Fruit fly (Drosophila melanogaster) whole organism, embryonic: ENCODE results near the gene Mtr3.

ENCODE experiments used
- CG10209 ChIP-seq: fragments of 200-800 bp; sonication (Bioruptor generic); optimal IDR thresholded peaks from 3 replicates; lab custom pipeline; 2017; ENCODE audit warnings: missing biosample characterization, mild to moderate bottlenecking, missing genetic modification characterization, missing genetic modification reagents
- CG11085 ChIP-seq: fragments of 200-800 bp; sonication (Bioruptor generic); IDR thresholded peaks from 2 replicates; pipeline ENCODE4 v1.3.6; 2022; ENCODE audit warnings: missing biosample characterization, missing genetic modification characterization
- CG11093 ChIP-seq: fragments of 200-800 bp; sonication (Bioruptor generic); IDR thresholded peaks from 3 replicates; pipeline ENCODE4 v1.3.6; 2022; ENCODE audit warnings: missing biosample characterization, missing genetic modification characterization
- CG11398 ChIP-seq: fragments of 200-800 bp; sonication (Bioruptor generic); optimal IDR thresholded peaks from 2 replicates; lab custom pipeline; 2016; ENCODE audit warnings: missing biosample characterization, missing genetic modification characterization
- CG11723 ChIP-seq: fragments of 200-800 bp; sonication (Bioruptor generic); optimal IDR thresholded peaks from 2 replicates; lab custom pipeline; 2017; ENCODE audit warnings: missing biosample characterization, mild to moderate bottlenecking, missing genetic modification characterization
- CG12104 ChIP-seq: fragments of 200-800 bp; sonication (Bioruptor generic); optimal IDR thresholded peaks from 3 replicates; lab custom pipeline; 2016; ENCODE audit warnings: missing biosample characterization, missing genetic modification characterization
- CG12219 ChIP-seq: fragments of 200-800 bp; sonication (Bioruptor generic); optimal IDR thresholded peaks from 3 replicates; lab custom pipeline; 2018; ENCODE audit warnings: missing biosample characterization, mild to moderate bottlenecking, missing genetic modification characterization
- CG1233 ChIP-seq: fragments of 200-800 bp; sonication (Bioruptor generic); optimal IDR thresholded peaks from 4 replicates; lab custom pipeline; 2018; ENCODE audit warnings: missing biosample characterization, mild to moderate bottlenecking, missing genetic modification characterization
- CG14965 ChIP-seq: fragments of 200-800 bp; sonication (Bioruptor generic); optimal IDR thresholded peaks from 2 replicates; lab custom pipeline; 2016; ENCODE audit warnings: missing biosample characterization, missing genetic modification characterization, borderline replicate concordance
- CG16815 ChIP-seq: fragments of 200-800 bp; sonication (Bioruptor generic); optimal IDR thresholded peaks from 3 replicates; lab custom pipeline; 2017; ENCODE audit warnings: missing biosample characterization, mild to moderate bottlenecking, missing genetic modification characterization
- CG17612 ChIP-seq: fragments of 200-800 bp; sonication (Bioruptor generic); IDR thresholded peaks from 2 replicates; pipeline ENCODE4 v1.3.6; 2022; ENCODE audit warnings: missing biosample characterization, missing genetic modification characterization
- CG2678 ChIP-seq: fragments of 200-800 bp; sonication (Bioruptor generic); optimal IDR thresholded peaks from 3 replicates; lab custom pipeline; 2019; ENCODE audit warnings: missing biosample characterization, mild to moderate bottlenecking, missing genetic modification characterization, moderate library complexity
- CG30020 ChIP-seq: fragments of 200-800 bp; optimal IDR thresholded peaks from 2 replicates; lab custom pipeline; 2019; ENCODE audit warnings: missing biosample characterization, mild to moderate bottlenecking, missing genetic modification characterization, moderate library complexity
- CG4854 ChIP-seq: fragments of 200-800 bp; sonication (Bioruptor generic); optimal IDR thresholded peaks from 2 replicates; lab custom pipeline; 2016; ENCODE audit warnings: missing biosample characterization, missing genetic modification characterization, inconsistent platforms
- CG6765 ChIP-seq: fragments of 200-800 bp; sonication (Bioruptor generic); optimal IDR thresholded peaks from 3 replicates; lab custom pipeline; 2017; ENCODE audit warnings: missing biosample characterization, mild to moderate bottlenecking, missing genetic modification characterization
- CG8359 ChIP-seq: fragments of 200-800 bp; sonication (Bioruptor generic); optimal IDR thresholded peaks from 2 replicates; lab custom pipeline; 2017; ENCODE audit warnings: missing biosample characterization, mild to moderate bottlenecking, missing genetic modification characterization, borderline replicate concordance
- CrebB ChIP-seq: fragments of 200-800 bp; sonication (Bioruptor generic); optimal IDR thresholded peaks from 3 replicates; lab custom pipeline; 2018; ENCODE audit warnings: missing biosample characterization, mild to moderate bottlenecking, missing genetic modification characterization
- Doc2 ChIP-seq: fragments of 200-800 bp; sonication (Bioruptor generic); IDR thresholded peaks from 2 replicates; pipeline ENCODE4 v1.3.6; 2022; ENCODE audit warnings: missing biosample characterization, missing genetic modification characterization
- Ets97D ChIP-seq: fragments of 200-800 bp; sonication (Bioruptor generic); optimal IDR thresholded peaks from 3 replicates; lab custom pipeline; 2016; ENCODE audit warnings: missing biosample characterization, missing genetic modification characterization
- HLH54F ChIP-seq: fragments of 200-800 bp; sonication (Bioruptor generic); optimal IDR thresholded peaks from 3 replicates; lab custom pipeline; 2016; ENCODE audit warnings: missing biosample characterization, missing genetic modification characterization
- Hand ChIP-seq: fragments of 200-800 bp; sonication (Bioruptor generic); optimal IDR thresholded peaks from 2 replicates; lab custom pipeline; 2017; ENCODE audit warnings: mild to moderate bottlenecking, missing biosample characterization, missing genetic modification reagents, missing genetic modification characterization
- Hey ChIP-seq: fragments of 200-800 bp; sonication (Bioruptor generic); optimal IDR thresholded peaks from 3 replicates; lab custom pipeline; 2018; ENCODE audit warnings: missing biosample characterization, mild to moderate bottlenecking, missing genetic modification characterization
- Hsf ChIP-seq: fragments of 200-800 bp; sonication (Bioruptor generic); optimal IDR thresholded peaks from 3 replicates; lab custom pipeline; 2016; ENCODE audit warnings: missing biosample characterization, missing genetic modification characterization
- Myb ChIP-seq: fragments of 200-800 bp; sonication (Bioruptor generic); optimal IDR thresholded peaks from 2 replicates; lab custom pipeline; 2016; ENCODE audit warnings: missing biosample characterization, missing genetic modification characterization
- Nf-YA ChIP-seq: fragments of 200-800 bp; sonication (Bioruptor generic); IDR thresholded peaks from 2 replicates; pipeline ENCODE4 v1.3.6; 2022; ENCODE audit warnings: missing biosample characterization, missing genetic modification characterization
- Rx ChIP-seq: fragments of 200-800 bp; sonication (Bioruptor generic); IDR thresholded peaks from 2 replicates; pipeline ENCODE4 v1.3.6; 2022; ENCODE audit warnings: missing biosample characterization, missing genetic modification characterization
- Six4 ChIP-seq: fragments of 200-800 bp; sonication (Bioruptor generic); optimal IDR thresholded peaks from 2 replicates; lab custom pipeline; 2016; ENCODE audit warnings: missing biosample characterization, missing genetic modification characterization
- Ssrp ChIP-seq: fragments of 200-800 bp; sonication (Bioruptor generic); optimal IDR thresholded peaks from 2 replicates; lab custom pipeline; 2018; ENCODE audit warnings: missing biosample characterization, mild to moderate bottlenecking, missing genetic modification characterization, moderate library complexity
- ash1 ChIP-seq: fragments of 200-800 bp; sonication (Bioruptor generic); optimal IDR thresholded peaks from 2 replicates; lab custom pipeline; 2018; ENCODE audit warnings: missing biosample characterization, mild to moderate bottlenecking, missing genetic modification characterization
- bbx ChIP-seq: fragments of 200-800 bp; sonication (Bioruptor generic); IDR thresholded peaks from 2 replicates; pipeline ENCODE4 v1.3.6; 2022; ENCODE audit warnings: missing biosample characterization, missing genetic modification characterization; ENCODE audit not compliant: partially characterized antibody
- br ChIP-seq: fragments of >200 bp; optimal IDR thresholded peaks from 2 replicates; lab custom pipeline; 2017
- cg ChIP-seq: fragments of 200-800 bp; sonication (Bioruptor generic); optimal IDR thresholded peaks from 3 replicates; lab custom pipeline; 2019; ENCODE audit warnings: missing biosample characterization, mild to moderate bottlenecking, missing genetic modification characterization, moderate library complexity
- crc ChIP-seq: fragments of 200-800 bp; sonication (Bioruptor generic); optimal IDR thresholded peaks from 2 replicates; lab custom pipeline; 2016; ENCODE audit warnings: missing biosample characterization, missing genetic modification characterization
- croc ChIP-seq: fragments of 200-800 bp; sonication (Bioruptor generic); conservative IDR thresholded peaks from 3 replicates; pipeline ENCODE4 v1.3.6; 2022; ENCODE audit warnings: missing biosample characterization, missing genetic modification characterization
- cwo ChIP-seq: fragments of 200-800 bp; sonication (Bioruptor generic); optimal IDR thresholded peaks from 3 replicates; lab custom pipeline; 2017; ENCODE audit warnings: missing biosample characterization, missing genetic modification characterization, mild to moderate bottlenecking, moderate library complexity, missing genetic modification reagents
- ems ChIP-seq: fragments of 200-800 bp; sonication (Bioruptor generic); optimal IDR thresholded peaks from 3 replicates; lab custom pipeline; 2016; ENCODE audit warnings: missing biosample characterization, missing genetic modification characterization
- gcm2 ChIP-seq: fragments of 200-800 bp; sonication (Bioruptor generic); optimal IDR thresholded peaks from 2 replicates; lab custom pipeline; 2016; ENCODE audit warnings: missing biosample characterization, missing genetic modification characterization
- inv ChIP-seq: fragments of 200-800 bp; sonication (Bioruptor generic); IDR thresholded peaks from 2 replicates; pipeline ENCODE4 v1.3.6; 2022; ENCODE audit warnings: missing biosample characterization, missing genetic modification characterization; ENCODE audit not compliant: partially characterized antibody
- nom ChIP-seq: fragments of 200-800 bp; sonication (Bioruptor generic); optimal IDR thresholded peaks from 2 replicates; lab custom pipeline; 2017; ENCODE audit warnings: missing biosample characterization, missing genetic modification characterization, mild to moderate bottlenecking, moderate library complexity, missing genetic modification reagents
- org-1 ChIP-seq: fragments of 200-800 bp; sonication (Bioruptor generic); optimal IDR thresholded peaks from 2 replicates; lab custom pipeline; 2017; ENCODE audit warnings: missing biosample characterization, missing genetic modification characterization
- peb ChIP-seq: fragments of 200-800 bp; sonication (Bioruptor generic); IDR thresholded peaks from 2 replicates; pipeline ENCODE4 v1.3.6; 2022; ENCODE audit warnings: missing biosample characterization, missing genetic modification characterization
- phol ChIP-seq: fragments of 200-800 bp; sonication (Bioruptor generic); optimal IDR thresholded peaks from 3 replicates; lab custom pipeline; 2018; ENCODE audit warnings: missing biosample characterization, mild to moderate bottlenecking, missing genetic modification characterization, moderate library complexity
- psq ChIP-seq: fragments of 200-800 bp; sonication (Bioruptor generic); optimal IDR thresholded peaks from 2 replicates; lab custom pipeline; 2017; ENCODE audit warnings: missing biosample characterization, missing genetic modification characterization
- ranshi ChIP-seq: fragments of 200-800 bp; sonication (Bioruptor generic); IDR thresholded peaks from 2 replicates; pipeline ENCODE4 v1.3.6; 2022; ENCODE audit warnings: missing biosample characterization, missing genetic modification characterization
- tap ChIP-seq: fragments of 200-800 bp; optimal IDR thresholded peaks from 3 replicates; lab custom pipeline; 2019; ENCODE audit warnings: missing biosample characterization, mild to moderate bottlenecking, missing genetic modification characterization, moderate library complexity
- tgo ChIP-seq: fragments of 200-800 bp; sonication (Bioruptor generic); IDR thresholded peaks from 3 replicates; pipeline ENCODE4 v1.3.6; 2022; ENCODE audit warnings: missing biosample characterization, missing genetic modification characterization
- tin ChIP-seq: fragments of 200-800 bp; sonication (Bioruptor generic); optimal IDR thresholded peaks from 3 replicates; lab custom pipeline; 2016; ENCODE audit warnings: missing biosample characterization, missing genetic modification characterization
- tll ChIP-seq, 2 experiments: fragments of 200-800 bp in 1 of 2; fragments of >200 bp in 1 of 2; sonication (Bioruptor generic) in 1 of 2; optimal IDR thresholded peaks; 2 replicates each; lab custom pipeline; 2017 to 2019; ENCODE audit warnings: missing biosample characterization in 2 of 2, missing genetic modification characterization in 2 of 2, mild to moderate bottlenecking in 1 of 2, moderate library complexity in 1 of 2

Gene Mtr3

DNA sequence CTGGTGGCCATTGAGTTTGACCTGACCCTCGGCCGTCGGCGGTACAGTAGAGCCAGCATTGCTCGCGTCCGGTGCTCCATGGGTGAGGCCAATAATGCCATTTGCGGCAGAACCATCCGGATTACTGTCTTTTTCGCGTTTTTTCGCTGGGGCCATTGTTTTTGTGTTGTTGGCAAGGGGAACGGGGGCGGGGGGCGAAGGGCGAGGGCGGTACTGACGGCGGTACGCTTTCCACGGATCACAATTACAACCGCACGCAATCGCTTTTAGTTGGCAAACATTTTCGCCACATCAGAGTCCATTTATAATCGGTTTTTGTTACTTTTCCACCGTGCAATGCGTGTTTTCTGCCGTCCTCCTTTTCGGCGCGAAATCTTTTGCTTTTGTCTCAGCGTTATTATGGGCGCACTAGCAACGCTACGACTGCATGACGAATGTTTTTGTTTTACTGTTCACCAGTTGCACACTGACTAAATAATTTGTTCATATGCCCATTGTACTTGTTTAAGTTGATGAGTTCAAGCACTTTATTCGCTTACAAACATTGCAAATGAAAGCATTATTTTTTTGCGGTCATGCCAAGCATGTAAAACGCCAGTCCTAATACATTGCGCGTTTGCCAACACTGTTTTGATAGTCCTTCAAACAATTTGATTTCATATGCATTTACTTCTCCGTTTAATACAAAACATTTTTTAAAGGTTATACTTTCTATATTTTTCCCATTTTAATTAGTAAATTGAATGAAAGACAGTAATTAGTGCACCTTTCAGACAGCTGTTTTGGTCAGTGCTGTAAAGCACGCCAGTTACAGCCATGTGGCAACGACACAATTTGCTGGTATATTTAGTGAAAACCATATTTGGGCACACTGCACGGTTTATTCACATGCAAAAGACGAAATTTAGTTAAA is 9.6 kb upstream of the Mtr3 start, which contains the start of gene Pfdn6 (continued):
- TF ChIP-seq ash1 (GFP tag; lab: Kevin White, UChicago) (no peak), CG11723 (no peak), tap (tag; lab: Kevin White, UChicago) (no peak), cwo (GFP tag; lab: Kevin White, UChicago) (no peak), Ets97D (GFP tag; lab: Kevin White, UChicago) (peak; percentile 75), HLH54F (GFP tag; lab: Kevin White, UChicago) (peak; percentile 93), CG11093 (GFP tag; lab: Robert Waterston, UW) (peak; percentile 72; the same call in 2 of the 3 replicates), Six4 (peak; percentile 55), nom (GFP tag; lab: Kevin White, UChicago) (no peak), Ssrp (tag; lab: Kevin White, UChicago) (peak; percentile 90), Nf-YA (0 out of 2 replicates have a peak, but pooled peaks have one; percentile 11), CG16815 (GFP tag; lab: Kevin White, UChicago) (peak; percentile 74), CrebB (peak; percentile 28), Rx (GFP tag; lab: Robert Waterston, UW) (peak; percentile 70), gcm2 (GFP tag; lab: Kevin White, UChicago) (no peak), tgo (GFP tag; lab: Robert Waterston, UW) (peak; percentile 80), crc (GFP tag; lab: Kevin White, UChicago) (no peak), psq (GFP tag; lab: Kevin White, UChicago) (peak; percentile 9), Doc2 (GFP tag; lab: Robert Waterston, UW) (peak; percentile 61; the same call in 1 of the 2 replicates), CG8359 (GFP tag; lab: Kevin White, UChicago) (no peak), CG1233 (GFP tag; lab: Kevin White, UChicago) (peak; percentile 47), CG17612 (GFP tag; lab: Robert Waterston, UW) (no peak), org-1 (GFP tag; lab: Kevin White, UChicago) (no peak), ems (GFP tag; lab: Kevin White, UChicago) (peak; percentile 75), CG11398 (GFP tag; lab: Kevin White, UChicago) (peak; percentile 29), tin (GFP tag; lab: Kevin White, UChicago) (peak; percentile 67), CG30020 (tag; lab: Kevin White, UChicago) (peak; percentile 65), ranshi (0 out of 2 replicates have a peak, but pooled peaks have one; percentile 33), croc (GFP tag; lab: Robert Waterston, UW) (peak; percentile 61; the same call in 2 of the 3 replicates), CG11085 (GFP tag; lab: Robert Waterston, UW) (0 out of 2 replicates have a peak, but pooled peaks have one; percentile 15), Myb (GFP tag; lab: Kevin White, UChicago) (peak; percentile 65), CG4854 (GFP tag; lab: Kevin White, UChicago) (peak; percentile 54), CG10209 (GFP tag; lab: Kevin White, UChicago) (peak; percentile 22), CG14965 (GFP tag; lab: Kevin White, UChicago) (no peak), CG12219 (GFP tag; lab: Kevin White, UChicago) (no peak), CG12104 (peak; percentile 72), CG6765 (GFP tag; lab: Kevin White, UChicago) (no peak), br (lab: Kevin White, UChicago) (no peak), inv (GFP tag; lab: Robert Waterston, UW) (peak; percentile 82), bbx (GFP tag; lab: Robert Waterston, UW) (peak; percentile 34; the same call in 1 of the 2 replicates), phol (tag; lab: Kevin White, UChicago) (peak; percentile 96), Hand (GFP tag; lab: Kevin White, UChicago) (no peak), Hey (tag; lab: Kevin White, UChicago) (no peak), Hsf (peak; percentile 89), cg (no peak), tll (GFP tag; optimal IDR thresholded peaks at IDR 0.05; lab: Kevin White, UChicago) (no peak), peb (GFP tag; lab: Robert Waterston, UW) (no peak; the same call in 1 of the 2 replicates), CG2678 (tag; lab: Kevin White, UChicago) (peak; percentile 39)
